Fruit fly (Drosophila melanogaster) whole organism, embryonic: ENCODE measurements around the gene Tre1.

ENCODE experiments used
- Abd-B ChIP-seq: fragments of 200-800 bp; sonication (Bioruptor generic); optimal IDR thresholded peaks from 2 replicates; lab custom pipeline; 2018; ENCODE audit warnings: missing biosample characterization, mild to moderate bottlenecking, missing genetic modification characterization, moderate library complexity
- Aef1 ChIP-seq: fragments of 200-800 bp; sonication (Bioruptor generic); IDR thresholded peaks from 3 replicates; pipeline ENCODE4 v1.3.6; 2022; ENCODE audit warnings: missing biosample characterization, missing genetic modification characterization
- BtbVII ChIP-seq: fragments of 200-800 bp; sonication (Bioruptor generic); optimal IDR thresholded peaks from 3 replicates; lab custom pipeline; 2017; ENCODE audit warnings: missing biosample characterization, mild to moderate bottlenecking, missing genetic modification characterization
- CG10147 ChIP-seq: fragments of 200-800 bp; sonication (Bioruptor generic); optimal IDR thresholded peaks from 2 replicates; lab custom pipeline; 2019; ENCODE audit warnings: missing biosample characterization, mild to moderate bottlenecking, missing genetic modification characterization, moderate library complexity
- CG11247 ChIP-seq: fragments of 200-800 bp; sonication (Bioruptor generic); IDR thresholded peaks from 2 replicates; pipeline ENCODE4 v1.3.6; 2022; ENCODE audit warnings: missing biosample characterization, missing genetic modification characterization
- CG12071 ChIP-seq: fragments of 200-800 bp; sonication (Bioruptor generic); optimal IDR thresholded peaks from 3 replicates; lab custom pipeline; 2018; ENCODE audit warnings: missing biosample characterization, mild to moderate bottlenecking, missing genetic modification characterization
- CG13624 ChIP-seq: fragments of 200-800 bp; sonication (Bioruptor generic); optimal IDR thresholded peaks from 2 replicates; lab custom pipeline; 2016; ENCODE audit warnings: missing biosample characterization, missing genetic modification characterization
- CG13775 ChIP-seq: fragments of 200-800 bp; sonication (Bioruptor generic); optimal IDR thresholded peaks from 3 replicates; lab custom pipeline; 2017; ENCODE audit warnings: missing biosample characterization, mild to moderate bottlenecking, missing genetic modification characterization
- CG13894 ChIP-seq: fragments of 200-800 bp; sonication (Bioruptor generic); optimal IDR thresholded peaks from 3 replicates; lab custom pipeline; 2018; ENCODE audit warnings: missing biosample characterization, mild to moderate bottlenecking, missing genetic modification characterization, moderate library complexity
- CG14050 ChIP-seq: fragments of 200-800 bp; sonication (Bioruptor generic); IDR thresholded peaks from 3 replicates; pipeline ENCODE4 v1.3.6; 2022; ENCODE audit warnings: missing biosample characterization, missing genetic modification characterization
- CG14860 ChIP-seq: fragments of 200-800 bp; sonication (Bioruptor generic); IDR thresholded peaks from 3 replicates; pipeline ENCODE4 v1.3.6; 2022; ENCODE audit warnings: missing biosample characterization, missing genetic modification characterization; ENCODE audit not compliant: partially characterized antibody
- CG15011 ChIP-seq: fragments of 200-800 bp; sonication (Bioruptor generic); optimal IDR thresholded peaks from 3 replicates; lab custom pipeline; 2018; ENCODE audit warnings: missing biosample characterization, mild to moderate bottlenecking, missing genetic modification characterization
- CG15514 ChIP-seq: fragments of 200-800 bp; sonication (Bioruptor generic); optimal IDR thresholded peaks from 3 replicates; lab custom pipeline; 2017; ENCODE audit warnings: missing biosample characterization, missing genetic modification characterization, mild to moderate bottlenecking, moderate library complexity, missing genetic modification reagents
- CG16813 ChIP-seq: fragments of 200-800 bp; sonication (Bioruptor generic); IDR thresholded peaks from 3 replicates; pipeline ENCODE4 v1.3.6; 2022; ENCODE audit warnings: missing biosample characterization, missing genetic modification characterization; ENCODE audit not compliant: partially characterized antibody
- CG16863 ChIP-seq: fragments of 200-800 bp; sonication (Bioruptor generic); optimal IDR thresholded peaks from 3 replicates; lab custom pipeline; 2016; ENCODE audit warnings: missing biosample characterization, missing genetic modification characterization
- CG17359 ChIP-seq: fragments of 200-800 bp; sonication (Bioruptor generic); optimal IDR thresholded peaks from 3 replicates; lab custom pipeline; 2018; ENCODE audit warnings: missing biosample characterization, mild to moderate bottlenecking, missing genetic modification characterization, moderate library complexity
- CG1832 ChIP-seq: fragments of 200-800 bp; sonication (Bioruptor generic); optimal IDR thresholded peaks from 2 replicates; lab custom pipeline; 2017; ENCODE audit warnings: missing biosample characterization, mild to moderate bottlenecking, missing genetic modification characterization, inconsistent platforms
- CG18619 ChIP-seq: fragments of 200-800 bp; sonication (Bioruptor generic); optimal IDR thresholded peaks from 3 replicates; lab custom pipeline; 2017; ENCODE audit warnings: missing biosample characterization, mild to moderate bottlenecking, missing genetic modification characterization
- CG31441 ChIP-seq: fragments of 200-800 bp; sonication (Bioruptor generic); IDR thresholded peaks from 2 replicates; pipeline ENCODE4 v1.3.6; 2022; ENCODE audit warnings: missing biosample characterization, missing genetic modification characterization
- CG33213 ChIP-seq: fragments of 200-800 bp; sonication (Bioruptor generic); optimal IDR thresholded peaks from 3 replicates; lab custom pipeline; 2016; ENCODE audit warnings: missing biosample characterization, missing genetic modification characterization
- CG34376 ChIP-seq: fragments of 200-800 bp; sonication (Bioruptor generic); optimal IDR thresholded peaks from 2 replicates; lab custom pipeline; 2018; ENCODE audit warnings: missing biosample characterization, mild to moderate bottlenecking, missing genetic modification characterization
- CG3838 ChIP-seq: fragments of 200-800 bp; sonication (Bioruptor generic); optimal IDR thresholded peaks from 3 replicates; lab custom pipeline; 2016; ENCODE audit warnings: missing biosample characterization, missing genetic modification characterization
- CG4360 ChIP-seq: fragments of 200-800 bp; sonication (Bioruptor generic); IDR thresholded peaks from 2 replicates; pipeline ENCODE4 v1.3.6; 2022; ENCODE audit warnings: missing biosample characterization, missing genetic modification characterization
- CG43689 ChIP-seq: fragments of 200-800 bp; sonication (Bioruptor generic); IDR thresholded peaks from 2 replicates; pipeline ENCODE4 v1.3.6; 2022; ENCODE audit warnings: missing biosample characterization, missing genetic modification characterization
- CG6765 ChIP-seq: fragments of 200-800 bp; sonication (Bioruptor generic); optimal IDR thresholded peaks from 3 replicates; lab custom pipeline; 2017; ENCODE audit warnings: missing biosample characterization, mild to moderate bottlenecking, missing genetic modification characterization
- CG7786 ChIP-seq: fragments of 200-800 bp; sonication (Bioruptor generic); optimal IDR thresholded peaks from 2 replicates; lab custom pipeline; 2016; ENCODE audit warnings: missing biosample characterization, missing genetic modification characterization
- CG7928 ChIP-seq: fragments of 200-800 bp; sonication (Bioruptor generic); optimal IDR thresholded peaks from 2 replicates; lab custom pipeline; 2017; ENCODE audit warnings: missing biosample characterization, mild to moderate bottlenecking, missing genetic modification characterization
- CG9727 ChIP-seq: fragments of 200-800 bp; sonication (Bioruptor generic); optimal IDR thresholded peaks from 3 replicates; lab custom pipeline; 2017; ENCODE audit warnings: missing biosample characterization, mild to moderate bottlenecking, missing genetic modification characterization
- CG9876 ChIP-seq: fragments of 200-800 bp; sonication (Bioruptor generic); optimal IDR thresholded peaks from 2 replicates; lab custom pipeline; 2016; ENCODE audit warnings: missing biosample characterization, missing genetic modification characterization
- CTCF ChIP-seq: fragments of 200-800 bp; sonication (Bioruptor generic); optimal IDR thresholded peaks from 2 replicates; lab custom pipeline; 2017; ENCODE audit warnings: missing biosample characterization, mild to moderate bottlenecking, missing genetic modification characterization, moderate library complexity
- CrebB ChIP-seq: fragments of 200-800 bp; sonication (Bioruptor generic); optimal IDR thresholded peaks from 3 replicates; lab custom pipeline; 2018; ENCODE audit warnings: missing biosample characterization, mild to moderate bottlenecking, missing genetic modification characterization
- Dfd ChIP-seq, 2 experiments: fragments of >200 bp; optimal IDR thresholded peaks; 2 replicates each; lab custom pipeline; 2017; ENCODE audit warnings: missing biosample characterization in 2 of 2, missing genetic modification characterization in 2 of 2
- Elba2 ChIP-seq: fragments of 200-800 bp; sonication (Bioruptor generic); optimal IDR thresholded peaks from 3 replicates; lab custom pipeline; 2016; ENCODE audit warnings: missing biosample characterization, missing genetic modification characterization
- Ets97D ChIP-seq: fragments of 200-800 bp; sonication (Bioruptor generic); optimal IDR thresholded peaks from 3 replicates; lab custom pipeline; 2016; ENCODE audit warnings: missing biosample characterization, missing genetic modification characterization
- Hmr ChIP-seq: fragments of 200-800 bp; sonication (Bioruptor generic); optimal IDR thresholded peaks from 3 replicates; lab custom pipeline; 2017; ENCODE audit warnings: mild to moderate bottlenecking, missing biosample characterization, missing genetic modification reagents, missing genetic modification characterization
- Med ChIP-seq: fragments of 200-800 bp; sonication (Bioruptor generic); peaks from one replicate; lab custom pipeline; 2016; ENCODE audit warnings: missing biosample characterization, missing genetic modification characterization, mild to moderate bottlenecking, inconsistent platforms, moderate library complexity
- Meics ChIP-seq: fragments of 200-800 bp; sonication (Bioruptor generic); optimal IDR thresholded peaks from 2 replicates; lab custom pipeline; 2017; ENCODE audit warnings: missing biosample characterization, mild to moderate bottlenecking, missing genetic modification characterization
- Trl ChIP-seq, 3 experiments: fragments of >200 bp in 2 of 3; fragments of 200-800 bp in 1 of 3; sonication (Bioruptor generic) in 1 of 3; optimal IDR thresholded peaks; 2 replicates in 1 of 3; 3 replicates in 2 of 3; lab custom pipeline; 2016 to 2017; ENCODE audit warnings: missing biosample characterization in 1 of 3, missing genetic modification characterization in 1 of 3
- Xrp1 ChIP-seq: fragments of 200-800 bp; sonication (Bioruptor generic); IDR thresholded peaks from 2 replicates; pipeline ENCODE4 v1.3.6; 2022; ENCODE audit warnings: missing biosample characterization, missing genetic modification characterization
- bsh ChIP-seq, 2 experiments: fragments of 200-800 bp; sonication (Bioruptor generic); optimal IDR thresholded peaks; 2 replicates each; lab custom pipeline; 2017 to 2018; ENCODE audit warnings: mild to moderate bottlenecking in 2 of 2, missing biosample characterization in 2 of 2, missing genetic modification characterization in 2 of 2, moderate library complexity in 1 of 2
- ci ChIP-seq: fragments of 200-800 bp; sonication (Bioruptor generic); IDR thresholded peaks from 3 replicates; pipeline ENCODE4 v1.3.6; 2022; ENCODE audit warnings: missing biosample characterization, missing genetic modification characterization
- cwo ChIP-seq: fragments of 200-800 bp; sonication (Bioruptor generic); optimal IDR thresholded peaks from 3 replicates; lab custom pipeline; 2017; ENCODE audit warnings: missing biosample characterization, missing genetic modification characterization, mild to moderate bottlenecking, moderate library complexity, missing genetic modification reagents
- danr ChIP-seq: fragments of 200-800 bp; sonication (Bioruptor generic); IDR thresholded peaks from 2 replicates; pipeline ENCODE4 v1.3.6; 2022; ENCODE audit warnings: missing biosample characterization, missing genetic modification characterization
- dm ChIP-seq: fragments of 200-800 bp; sonication (Bioruptor generic); optimal IDR thresholded peaks from 3 replicates; lab custom pipeline; 2016; ENCODE audit warnings: missing biosample characterization, missing genetic modification characterization
- gsb-n ChIP-seq: fragments of 200-800 bp; sonication (Bioruptor generic); optimal IDR thresholded peaks from 3 replicates; lab custom pipeline; 2018; ENCODE audit warnings: missing biosample characterization, mild to moderate bottlenecking, missing genetic modification characterization
- gt ChIP-seq: fragments of 200-800 bp; sonication (Bioruptor generic); IDR thresholded peaks from 2 replicates; pipeline ENCODE4 v1.3.6; 2022; ENCODE audit warnings: missing biosample characterization, missing genetic modification characterization
- hkb ChIP-seq, 2 experiments: fragments of 200-800 bp in 1 of 2; fragments of >200 bp in 1 of 2; sonication (Bioruptor generic) in 1 of 2; IDR thresholded peaks in 1 of 2; optimal IDR thresholded peaks in 1 of 2; 2 replicates each; pipeline versions ENCODE4 v1.3.6 to Lab custom; 2017 to 2022; ENCODE audit warnings: missing biosample characterization in 1 of 2, missing genetic modification characterization in 1 of 2
- nom ChIP-seq: fragments of 200-800 bp; sonication (Bioruptor generic); optimal IDR thresholded peaks from 2 replicates; lab custom pipeline; 2017; ENCODE audit warnings: missing biosample characterization, missing genetic modification characterization, mild to moderate bottlenecking, moderate library complexity, missing genetic modification reagents
- toy ChIP-seq: fragments of 200-800 bp; sonication (Bioruptor generic); IDR thresholded peaks from 2 replicates; pipeline ENCODE4 v1.3.6; 2022; ENCODE audit warnings: missing biosample characterization, missing genetic modification characterization
- z ChIP-seq: fragments of 200-800 bp; sonication (Bioruptor generic); IDR thresholded peaks from 3 replicates; pipeline ENCODE4 v1.3.6; 2022; ENCODE audit warnings: missing biosample characterization, missing genetic modification characterization

Tre1 gene

DNA sequence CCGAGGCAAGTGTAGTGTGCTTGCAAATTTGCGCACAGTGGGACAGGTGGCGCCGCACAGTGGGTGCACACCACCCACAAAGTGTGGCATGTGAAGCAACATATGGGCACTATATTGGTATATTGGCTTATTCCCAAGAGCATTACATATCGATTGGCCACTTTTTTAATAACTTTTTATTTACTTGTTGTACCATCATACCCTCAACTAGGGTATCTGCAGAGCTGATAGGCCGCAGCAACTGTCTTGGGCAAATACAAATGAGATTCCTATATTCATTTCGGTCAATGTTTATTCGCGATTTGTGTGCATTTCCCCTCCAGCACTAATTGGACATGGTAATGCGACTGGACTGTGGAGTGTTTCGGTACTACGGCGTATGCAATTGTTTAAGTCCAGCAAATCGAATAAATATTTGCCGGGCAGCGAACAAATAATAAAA is 45.0 kb upstream of the Tre1 start (continued):
- TF ChIP-seq hkb (optimal IDR thresholded peaks at IDR 0.05; lab: Kevin White, UChicago) (no peak), hkb (GFP tag; IDR thresholded peaks at IDR 0.05; lab: Robert Waterston, UW) (peak; percentile 46), Abd-B (GFP tag; lab: Kevin White, UChicago) (peak; percentile 29), CG15011 (GFP tag; lab: Kevin White, UChicago) (no peak), CG18619 (GFP tag; lab: Kevin White, UChicago) (peak; percentile 31), CG15514 (GFP tag; lab: Kevin White, UChicago) (peak; percentile 6), Hmr (GFP tag; lab: Kevin White, UChicago) (no peak), CTCF (GFP tag; lab: Kevin White, UChicago) (peak; percentile 23), CG14050 (peak; percentile 28; the same call in 1 of the 3 replicates), CG3838 (GFP tag; lab: Kevin White, UChicago) (no peak), CG4360 (no peak), CG9727 (GFP tag; lab: Kevin White, UChicago) (peak; percentile 52), CG16863 (GFP tag; lab: Kevin White, UChicago) (peak; percentile 21), Med (peak; percentile 89), Elba2 (GFP tag; lab: Kevin White, UChicago) (no peak), CG13894 (tag; lab: Kevin White, UChicago) (no peak), dm (no peak), gsb-n (tag; lab: Kevin White, UChicago) (peak; percentile 64), Trl (optimal IDR thresholded peaks at IDR 0.05; lab: Kevin White, UChicago) (no peak), Trl (GFP tag; optimal IDR thresholded peaks at IDR 0.05; lab: Kevin White, UChicago) (peak; percentile 29), Aef1 (GFP tag; lab: Robert Waterston, UW) (0 out of 3 replicates have a peak, but pooled peaks have one; percentile 10), bsh (GFP tag; optimal IDR thresholded peaks at IDR 0.05; lab: Kevin White, UChicago) (peak; percentile 79 to 81), Ets97D (no peak), ci (GFP tag; lab: Robert Waterston, UW) (peak; percentile 72), BtbVII (GFP tag; lab: Kevin White, UChicago) (no peak), nom (GFP tag; lab: Kevin White, UChicago) (no peak), CG10147 (GFP tag; lab: Kevin White, UChicago) (no peak), CG12071 (peak; percentile 64), CG6765 (no peak), CG7786 (peak; percentile 31), Xrp1 (GFP tag; lab: Robert Waterston, UW) (peak; percentile 58), CG16813 (GFP tag; lab: Robert Waterston, UW) (no peak), CG7928 (GFP tag; lab: Kevin White, UChicago) (no peak), Meics (GFP tag; lab: Kevin White, UChicago) (peak; percentile 57), cwo (GFP tag; lab: Kevin White, UChicago) (peak; percentile 7), CG17359 (tag; lab: Kevin White, UChicago) (peak; percentile 64), CrebB (tag; lab: Kevin White, UChicago) (no peak), CG31441 (GFP tag; lab: Robert Waterston, UW) (peak; percentile 67), CG43689 (GFP tag; lab: Robert Waterston, UW) (peak; percentile 57), danr (peak; percentile 11; the same call in 1 of the 2 replicates), CG1832 (no peak), CG13624 (no peak), Dfd (GFP tag; optimal IDR thresholded peaks at IDR 0.05; lab: Kevin White, UChicago) (no peak), CG34376 (GFP tag; lab: Kevin White, UChicago) (no peak), gt (GFP tag; lab: Robert Waterston, UW) (peak; percentile 26; the same call in 1 of the 2 replicates), CG33213 (GFP tag; lab: Kevin White, UChicago) (peak; percentile 56), CG11247 (GFP tag; lab: Robert Waterston, UW) (no peak), toy (GFP tag; lab: Robert Waterston, UW) (no peak), z (GFP tag; lab: Robert Waterston, UW) (no peak), CG13775 (no peak), CG14860 (GFP tag; lab: Robert Waterston, UW) (no peak), CG9876 (GFP tag; lab: Kevin White, UChicago) (peak; percentile 28)
